Fruit fly (Drosophila melanogaster): ENCODE data around the gene CG13605.

dm6 chr3R:24116972-24117371, 4.8 kb upstream of the CG13605 start:
- TF ChIP-seq CG4496 (GFP tag; IDR thresholded peaks at IDR 0.05): peak; percentile 52; the same call in 2 of the 3 replicates
- no peak for TF ChIP-seq CG17806 (tag; optimal IDR thresholded peaks at IDR 0.05)
- no peak for TF ChIP-seq Pif1A (GFP tag; optimal IDR thresholded peaks at IDR 0.05)
- peak; percentile 1 for TF ChIP-seq CG13204 (GFP tag; optimal IDR thresholded peaks at IDR 0.05)
- TF ChIP-seq Snoo (tag; optimal IDR thresholded peaks at IDR 0.05): no peak
- no peak for TF ChIP-seq CG8159 (tag; optimal IDR thresholded peaks at IDR 0.05)
- TF ChIP-seq CG10348 (GFP tag; IDR thresholded peaks at IDR 0.05): no peak
- TF ChIP-seq D1 (tag; optimal IDR thresholded peaks at IDR 0.05): no peak
- no peak for TF ChIP-seq CG15710 (tag; optimal IDR thresholded peaks at IDR 0.05)
- TF ChIP-seq CG8301 (tag; optimal IDR thresholded peaks at IDR 0.05): no peak
- TF ChIP-seq EcR (GFP tag; optimal IDR thresholded peaks at IDR 0.05): no peak
- TF ChIP-seq fd96Ca (GFP tag; IDR thresholded peaks at IDR 0.05): 0 out of 3 replicates have a peak, but pooled peaks have one; percentile 6
